Fruit fly (Drosophila melanogaster) whole organism, embryonic: ENCODE results near the gene CG9737.

Experiments used
- Adf1 ChIP-seq: fragments of 200-800 bp; sonication (Bioruptor generic); IDR thresholded peaks from 2 replicates; pipeline ENCODE4 v1.3.6; 2022; ENCODE audit warnings: missing biosample characterization, missing genetic modification characterization
- Blimp-1 ChIP-seq: fragments of 200-800 bp; sonication (Bioruptor generic); optimal IDR thresholded peaks from 3 replicates; lab custom pipeline; 2018; ENCODE audit warnings: missing biosample characterization, missing genetic modification characterization, mild to moderate bottlenecking, moderate library complexity, missing genetic modification reagents
- CG10654 ChIP-seq: fragments of 200-800 bp; sonication (Bioruptor generic); optimal IDR thresholded peaks from 2 replicates; lab custom pipeline; 2016; ENCODE audit warnings: missing biosample characterization, missing genetic modification characterization
- CG13287 ChIP-seq: fragments of 200-800 bp; sonication (Bioruptor generic); IDR thresholded peaks from 2 replicates; pipeline ENCODE4 v1.3.6; 2022; ENCODE audit warnings: missing biosample characterization, missing genetic modification characterization; ENCODE audit not compliant: partially characterized antibody
- CG16779 ChIP-seq: fragments of 200-800 bp; sonication (Bioruptor generic); IDR thresholded peaks from 2 replicates; pipeline ENCODE4 v1.3.6; 2022; ENCODE audit warnings: missing biosample characterization, missing genetic modification characterization
- CG17361 ChIP-seq: fragments of 200-800 bp; sonication (Bioruptor generic); IDR thresholded peaks from 3 replicates; pipeline ENCODE4 v1.3.6; 2022; ENCODE audit warnings: missing biosample characterization, missing genetic modification characterization
- CG4328 ChIP-seq: fragments of 200-800 bp; sonication (Bioruptor generic); optimal IDR thresholded peaks from 3 replicates; lab custom pipeline; 2017; ENCODE audit warnings: missing biosample characterization, missing genetic modification reagents, missing genetic modification characterization
- CG4707 ChIP-seq: fragments of 200-800 bp; sonication (Bioruptor generic); optimal IDR thresholded peaks from 2 replicates; lab custom pipeline; 2018; ENCODE audit warnings: missing biosample characterization, mild to moderate bottlenecking, missing genetic modification characterization, moderate library complexity
- CG7357 ChIP-seq: fragments of 200-800 bp; sonication (Bioruptor generic); IDR thresholded peaks from 3 replicates; pipeline ENCODE4 v1.3.6; 2022; ENCODE audit warnings: missing biosample characterization, missing genetic modification characterization
- CG7556 ChIP-seq: fragments of 200-800 bp; sonication (Bioruptor generic); optimal IDR thresholded peaks from 2 replicates; lab custom pipeline; 2017; ENCODE audit warnings: missing biosample characterization, mild to moderate bottlenecking, missing genetic modification characterization
- CG7928 ChIP-seq: fragments of 200-800 bp; sonication (Bioruptor generic); optimal IDR thresholded peaks from 2 replicates; lab custom pipeline; 2017; ENCODE audit warnings: missing biosample characterization, mild to moderate bottlenecking, missing genetic modification characterization
- CG7987 ChIP-seq: fragments of 200-800 bp; sonication (Bioruptor generic); optimal IDR thresholded peaks from 2 replicates; lab custom pipeline; 2018; ENCODE audit warnings: missing biosample characterization, mild to moderate bottlenecking, missing genetic modification characterization, moderate library complexity
- CG9609 ChIP-seq: fragments of 200-800 bp; sonication (Bioruptor generic); optimal IDR thresholded peaks from 3 replicates; lab custom pipeline; 2016; ENCODE audit warnings: missing biosample characterization, missing genetic modification characterization
- Chrac-16 ChIP-seq: fragments of 200-800 bp; sonication (Bioruptor generic); optimal IDR thresholded peaks from 3 replicates; lab custom pipeline; 2016; ENCODE audit warnings: missing biosample characterization, missing genetic modification characterization
- CkIIα-i1 ChIP-seq: fragments of 200-800 bp; sonication (Bioruptor generic); IDR thresholded peaks from 2 replicates; pipeline ENCODE4 v1.3.6; 2022; ENCODE audit warnings: missing biosample characterization, missing genetic modification characterization
- CoRest ChIP-seq: fragments of 200-800 bp; sonication (Bioruptor generic); optimal IDR thresholded peaks from 3 replicates; lab custom pipeline; 2018; ENCODE audit warnings: missing biosample characterization, mild to moderate bottlenecking, missing genetic modification characterization, moderate library complexity
- Eip74EF ChIP-seq, 2 experiments: fragments of 200-800 bp in 1 of 2; fragments of >200 bp in 1 of 2; sonication (Bioruptor generic) in 1 of 2; optimal IDR thresholded peaks; 2 replicates each; lab custom pipeline; 2017 to 2019; ENCODE audit warnings: missing biosample characterization in 2 of 2, missing genetic modification characterization in 2 of 2, mild to moderate bottlenecking in 1 of 2, moderate library complexity in 1 of 2
- Hmx ChIP-seq: fragments of 200-800 bp; sonication (Bioruptor generic); optimal IDR thresholded peaks from 2 replicates; lab custom pipeline; 2016; ENCODE audit warnings: missing biosample characterization, missing genetic modification characterization
- Hr3 ChIP-seq: fragments of 200-800 bp; sonication (Bioruptor generic); optimal IDR thresholded peaks from 3 replicates; lab custom pipeline; 2016; ENCODE audit warnings: missing biosample characterization, missing genetic modification characterization
- Kr ChIP-seq: fragments of 200-800 bp; sonication (Bioruptor generic); optimal IDR thresholded peaks from 2 replicates; lab custom pipeline; 2017; ENCODE audit warnings: missing biosample characterization, mild to moderate bottlenecking, missing genetic modification characterization
- Lim3 ChIP-seq: fragments of 200-800 bp; sonication (Bioruptor generic); IDR thresholded peaks from 2 replicates; pipeline ENCODE4 v1.3.6; 2022; ENCODE audit warnings: missing biosample characterization, missing genetic modification characterization
- MTF-1 ChIP-seq: fragments of 200-800 bp; sonication (Bioruptor generic); optimal IDR thresholded peaks from 2 replicates; lab custom pipeline; 2018; ENCODE audit warnings: missing biosample characterization, mild to moderate bottlenecking, missing genetic modification characterization, borderline replicate concordance
- NC2β ChIP-seq: fragments of 200-800 bp; sonication (Bioruptor generic); optimal IDR thresholded peaks from 2 replicates; lab custom pipeline; 2016; ENCODE audit warnings: missing biosample characterization, missing genetic modification characterization
- Sox102F ChIP-seq: fragments of 200-800 bp; sonication (Bioruptor generic); optimal IDR thresholded peaks from 2 replicates; lab custom pipeline; 2018; ENCODE audit warnings: missing biosample characterization, mild to moderate bottlenecking, missing genetic modification characterization, moderate library complexity
- Stat92E ChIP-seq, 3 experiments: fragments of >200 bp in 2 of 3; fragments of 200-800 bp in 1 of 3; sonication (Bioruptor generic) in 1 of 3; optimal IDR thresholded peaks; 2 replicates each; lab custom pipeline; 2017 to 2019; ENCODE audit warnings: missing biosample characterization in 3 of 3, missing genetic modification characterization in 3 of 3, mild to moderate bottlenecking in 1 of 3, moderate library complexity in 1 of 3
- Usf ChIP-seq: fragments of 200-800 bp; sonication (Bioruptor generic); optimal IDR thresholded peaks from 2 replicates; lab custom pipeline; 2017; ENCODE audit warnings: missing genotype, missing biosample characterization, missing genetic modification characterization
- Xrp1 ChIP-seq: fragments of 200-800 bp; sonication (Bioruptor generic); IDR thresholded peaks from 2 replicates; pipeline ENCODE4 v1.3.6; 2022; ENCODE audit warnings: missing biosample characterization, missing genetic modification characterization
- abd-A ChIP-seq: fragments of 200-800 bp; sonication (Bioruptor generic); optimal IDR thresholded peaks from 3 replicates; lab custom pipeline; 2019; ENCODE audit warnings: missing biosample characterization, mild to moderate bottlenecking, missing genetic modification characterization, moderate library complexity
- ase ChIP-seq: fragments of 200-800 bp; sonication (Bioruptor generic); IDR thresholded peaks from 3 replicates; pipeline ENCODE4 v1.3.6; 2022; ENCODE audit warnings: missing biosample characterization, missing genetic modification characterization
- ato ChIP-seq: fragments of 200-800 bp; sonication (Bioruptor generic); IDR thresholded peaks from 2 replicates; pipeline ENCODE4 v1.3.6; 2022; ENCODE audit warnings: missing biosample characterization, missing genetic modification characterization; ENCODE audit not compliant: partially characterized antibody
- cad ChIP-seq: fragments of >200 bp; optimal IDR thresholded peaks from 2 replicates; lab custom pipeline; 2017; ENCODE audit warnings: missing biosample characterization, missing genetic modification characterization
- disco-r ChIP-seq: fragments of 200-800 bp; sonication (Bioruptor generic); optimal IDR thresholded peaks from 2 replicates; lab custom pipeline; 2016; ENCODE audit warnings: missing biosample characterization, missing genetic modification characterization
- ewg ChIP-seq: fragments of 200-800 bp; sonication (Bioruptor generic); optimal IDR thresholded peaks from 3 replicates; lab custom pipeline; 2017; ENCODE audit warnings: mild to moderate bottlenecking, missing biosample characterization, missing genetic modification reagents, missing genetic modification characterization
- fd102C ChIP-seq: fragments of 200-800 bp; sonication (Bioruptor generic); optimal IDR thresholded peaks from 2 replicates; lab custom pipeline; 2018; ENCODE audit warnings: missing biosample characterization, mild to moderate bottlenecking, missing genetic modification characterization, moderate library complexity
- fd96Cb ChIP-seq: fragments of 200-800 bp; sonication (Bioruptor generic); optimal IDR thresholded peaks from 2 replicates; lab custom pipeline; 2018; ENCODE audit warnings: missing biosample characterization, mild to moderate bottlenecking, missing genetic modification characterization, moderate library complexity
- gfzf ChIP-seq: fragments of 200-800 bp; sonication (Bioruptor generic); optimal IDR thresholded peaks from 2 replicates; lab custom pipeline; 2016; ENCODE audit warnings: missing biosample characterization, mild to moderate bottlenecking, missing genetic modification characterization, moderate library complexity
- ham ChIP-seq: fragments of 200-800 bp; sonication (Bioruptor generic); IDR thresholded peaks from 2 replicates; pipeline ENCODE4 v1.3.6; 2022; ENCODE audit warnings: missing biosample characterization, missing genetic modification characterization
- inv ChIP-seq: fragments of 200-800 bp; sonication (Bioruptor generic); IDR thresholded peaks from 2 replicates; pipeline ENCODE4 v1.3.6; 2022; ENCODE audit warnings: missing biosample characterization, missing genetic modification characterization; ENCODE audit not compliant: partially characterized antibody
- lmd ChIP-seq: fragments of 200-800 bp; sonication (Bioruptor generic); IDR thresholded peaks from 2 replicates; pipeline ENCODE4 v1.3.6; 2022; ENCODE audit warnings: missing biosample characterization, missing genetic modification characterization
- ranshi ChIP-seq: fragments of 200-800 bp; sonication (Bioruptor generic); IDR thresholded peaks from 2 replicates; pipeline ENCODE4 v1.3.6; 2022; ENCODE audit warnings: missing biosample characterization, missing genetic modification characterization
- rib ChIP-seq: fragments of 200-800 bp; sonication (Bioruptor generic); IDR thresholded peaks from 2 replicates; pipeline ENCODE4 v1.3.6; 2022; ENCODE audit warnings: missing biosample characterization, missing genetic modification characterization
- sima ChIP-seq: fragments of 200-800 bp; sonication (Bioruptor generic); optimal IDR thresholded peaks from 2 replicates; lab custom pipeline; 2016; ENCODE audit warnings: missing biosample characterization, missing genetic modification characterization
- toy ChIP-seq: fragments of 200-800 bp; sonication (Bioruptor generic); IDR thresholded peaks from 2 replicates; pipeline ENCODE4 v1.3.6; 2022; ENCODE audit warnings: missing biosample characterization, missing genetic modification characterization
- zf30C ChIP-seq: fragments of 200-800 bp; sonication (Bioruptor generic); optimal IDR thresholded peaks from 3 replicates; lab custom pipeline; 2018; ENCODE audit warnings: missing biosample characterization, mild to moderate bottlenecking, missing genetic modification characterization

The CG9737 gene

dm6 chr3R:30276482-30277282 is 33.6 kb upstream of the CG9737 start (continued):
- TF ChIP-seq ato (GFP tag; lab: Robert Waterston, UW): no peak; the same call in 1 of the 2 replicates
- TF ChIP-seq disco-r: peak; percentile 12
- TF ChIP-seq CG17361: no peak
- no peak for TF ChIP-seq ase (GFP tag; lab: Robert Waterston, UW)
- TF ChIP-seq Hmx (GFP tag; lab: Kevin White, UChicago): no peak
- TF ChIP-seq Blimp-1: peak; percentile 95
- peak; percentile 29 for TF ChIP-seq Chrac-16 (GFP tag; lab: Kevin White, UChicago)
- peak; percentile 6 for TF ChIP-seq CG4707 (GFP tag; lab: Kevin White, UChicago)
- TF ChIP-seq Eip74EF (GFP tag; optimal IDR thresholded peaks at IDR 0.05; lab: Kevin White, UChicago): no peak
- TF ChIP-seq CkIIα-i1 (GFP tag; lab: Robert Waterston, UW): no peak
- no peak for TF ChIP-seq abd-A (tag; lab: Kevin White, UChicago)
- peak; percentile 37 for TF ChIP-seq CoRest
- TF ChIP-seq ewg (GFP tag; lab: Kevin White, UChicago): peak; percentile 40
- TF ChIP-seq fd96Cb (tag; lab: Kevin White, UChicago): peak; percentile 3
- peak; percentile 39 for TF ChIP-seq CG9609 (GFP tag; lab: Kevin White, UChicago)
- no peak for TF ChIP-seq fd102C (GFP tag; lab: Kevin White, UChicago)
- no peak for TF ChIP-seq CG7357 (GFP tag; lab: Robert Waterston, UW)
- peak; percentile 60 for TF ChIP-seq Xrp1 (GFP tag; lab: Robert Waterston, UW)
- TF ChIP-seq Sox102F: peak; percentile 36
- TF ChIP-seq inv: no peak
- no peak for TF ChIP-seq CG4328 (GFP tag; lab: Kevin White, UChicago)
- peak; percentile 38; the same call in 1 of the 2 replicates for TF ChIP-seq CG13287 (GFP tag; lab: Robert Waterston, UW)
- no peak for TF ChIP-seq Lim3 (GFP tag; lab: Robert Waterston, UW)
- no peak for TF ChIP-seq ham
- TF ChIP-seq sima (GFP tag; lab: Kevin White, UChicago): no peak
- TF ChIP-seq MTF-1: peak; percentile 35
- peak; percentile 53 for TF ChIP-seq NC2β (GFP tag; lab: Kevin White, UChicago)
- no peak for TF ChIP-seq Usf (GFP tag; lab: Kevin White, UChicago)
- TF ChIP-seq zf30C (GFP tag; lab: Kevin White, UChicago): no peak
- TF ChIP-seq CG7556: no peak
- TF ChIP-seq Adf1: peak; percentile 77
- peak; percentile 59 for TF ChIP-seq CG10654 (GFP tag; lab: Kevin White, UChicago)
- TF ChIP-seq lmd (GFP tag; lab: Robert Waterston, UW): no peak
- TF ChIP-seq CG16779 (GFP tag; lab: Robert Waterston, UW): no peak
- TF ChIP-seq toy (GFP tag; lab: Robert Waterston, UW): no peak
- TF ChIP-seq gfzf: no peak
- TF ChIP-seq CG7928: no peak
- no peak for TF ChIP-seq Hr3 (GFP tag; lab: Kevin White, UChicago)
- TF ChIP-seq Stat92E (GFP tag; optimal IDR thresholded peaks at IDR 0.05; lab: Kevin White, UChicago): no peak
- peak; percentile 48; the same call in 1 of the 2 replicates for TF ChIP-seq ranshi (GFP tag; lab: Robert Waterston, UW)
- TF ChIP-seq rib: no peak
- TF ChIP-seq Kr (GFP tag; lab: Kevin White, UChicago): no peak
- peak; percentile 55 for TF ChIP-seq CG7987
- TF ChIP-seq cad: no peak
- TF ChIP-seq, all 482 proteins: peak for 255
